Worm (Caenorhabditis elegans) whole organism, late embryonic: Measurements from ENCODE around the gene T21D9.2.

Experiments
- pax-1 ChIP-seq: fragments of 150-350 bp; optimal IDR thresholded peaks from 2 replicates; lab custom pipeline; 2014; ENCODE audit warnings: missing biosample characterization, missing genetic modification characterization
- tbx-2 ChIP-seq: sonication (generic microtip); optimal IDR thresholded peaks from 2 replicates; lab custom pipeline; 2016; ENCODE audit warnings: missing genetic modification characterization, missing compliant biosample characterization
- unc-86 ChIP-seq: sonication (generic microtip); optimal IDR thresholded peaks from 2 replicates; lab custom pipeline; 2016; ENCODE audit warnings: missing genetic modification characterization, missing compliant biosample characterization

- TF ChIP-seq tbx-2 (tag; lab: Kevin White, UChicago) = no peak
- TF ChIP-seq unc-86 (tag; lab: Kevin White, UChicago) = no peak
- TF ChIP-seq pax-1 (tag; lab: Kevin White, UChicago) = no peak
Measured at ce11 chrX:2131650-2132049, 34.9 kb upstream of the T21D9.2 start, which contains the start of gene F53B1.9.
